Worm (Caenorhabditis elegans) whole organism, midembryonic: ENCODE measurements around the gene F10C1.8.

Source experiments
- T22C8.4 ChIP-seq: fragments of 200-800 bp; sonication (Bioruptor generic); IDR thresholded peaks from 2 replicates; pipeline ENCODE4 v1.3.6; 2022; ENCODE audit warnings: missing genetic modification characterization, missing compliant biosample characterization
- flt-1 ChIP-seq: fragments of 200-800 bp; sonication (Bioruptor generic); IDR thresholded peaks from 2 replicates; pipeline ENCODE4 v1.3.6; 2022; ENCODE audit warnings: missing genetic modification characterization, missing compliant biosample characterization
- med-1 ChIP-seq: sonication (generic microtip); optimal IDR thresholded peaks from 2 replicates; lab custom pipeline; 2017; ENCODE audit warnings: missing genetic modification characterization, mild to moderate bottlenecking, missing compliant biosample characterization, antibody characterized with exemption, missing genetic modification reagents; ENCODE audit not compliant: insufficient read depth
- ztf-23 ChIP-seq: fragments of 200-800 bp; sonication (Bioruptor generic); IDR thresholded peaks from 2 replicates; pipeline ENCODE4 v1.3.6; 2022; ENCODE audit warnings: missing genetic modification reagents, missing genetic modification characterization, missing compliant biosample characterization

DNA sequence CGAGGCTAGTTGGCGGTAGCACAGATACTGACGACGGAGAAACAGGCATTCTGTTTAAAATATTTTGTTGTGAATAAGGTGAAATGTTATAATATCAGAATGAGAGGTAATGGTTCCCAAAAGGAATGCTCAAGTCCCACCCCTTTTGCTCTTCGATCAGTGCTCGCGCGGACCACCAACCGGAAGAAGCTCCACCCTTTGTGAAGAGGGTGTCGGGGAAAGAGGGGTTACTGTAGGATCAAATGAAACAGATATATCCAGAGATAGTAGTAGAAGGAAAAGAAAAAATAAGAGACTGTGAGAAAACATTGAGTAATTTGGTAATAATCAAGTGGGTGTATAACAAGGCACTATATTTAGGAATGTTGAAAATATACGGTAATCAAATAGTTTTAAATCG, 19.9 kb downstream of the F10C1.8 start, which contains the start of the genes dmd-5 and F10C1.1:
- TF ChIP-seq med-1: no peak
- no peak for TF ChIP-seq T22C8.4 (GFP tag; lab: Robert Waterston, UW)
- no peak for TF ChIP-seq flt-1
- no peak for TF ChIP-seq ztf-23 (GFP tag; lab: Robert Waterston, UW)
